Worm (Caenorhabditis elegans) whole organism, L4 larva: ENCODE data around the gene mlc-7.

Experiments used
- T26A8.4 ChIP-seq: fragments of 200-800 bp; sonication (Bioruptor generic); IDR thresholded peaks from 2 replicates; pipeline ENCODE4 v1.3.6; 2022; ENCODE audit warnings: missing genetic modification characterization, missing compliant biosample characterization
- ZK337.2 ChIP-seq: fragments of 200-800 bp; sonication (Bioruptor generic); IDR thresholded peaks from 2 replicates; pipeline ENCODE4 v1.3.6; 2022; ENCODE audit warnings: missing genetic modification reagents, missing genetic modification characterization, missing compliant biosample characterization
- ZK546.5 ChIP-seq, 2 experiments: sonication (generic microtip); optimal IDR thresholded peaks; 2 replicates each; lab custom pipeline; 2017; ENCODE audit warnings: missing biosample characterization in 2 of 2, missing genetic modification characterization in 2 of 2
- aha-1 ChIP-seq: fragments of 150-350 bp; peaks from one replicate; lab custom pipeline; 2014; ENCODE audit warnings: missing biosample characterization, missing genetic modification characterization
- ama-1 ChIP-seq: fragments of 150-350 bp; optimal IDR thresholded peaks from 2 replicates; lab custom pipeline; 2014; ENCODE audit warnings: inconsistent platforms, mixed read lengths
- ctbp-1 ChIP-seq: fragments of 200-800 bp; sonication (Bioruptor generic); IDR thresholded peaks from 2 replicates; pipeline ENCODE4 v1.3.6; 2022; ENCODE audit warnings: missing genetic modification reagents, missing genetic modification characterization, missing compliant biosample characterization
- daf-16 ChIP-seq, 3 experiments: sonication (generic microtip); optimal IDR thresholded peaks; 2 replicates each; lab custom pipeline; 2016 to 2017; ENCODE audit warnings: missing genetic modification characterization in 3 of 3, missing genetic modification reagents in 3 of 3, mild to moderate bottlenecking in 2 of 3, missing compliant biosample characterization in 2 of 3, missing biosample characterization in 1 of 3, moderate library complexity in 1 of 3
- dmd-6 ChIP-seq: fragments of 200-800 bp; sonication (Bioruptor generic); IDR thresholded peaks from 2 replicates; pipeline ENCODE4 v1.3.6; 2022; ENCODE audit warnings: missing genetic modification reagents, missing genetic modification characterization, missing compliant biosample characterization
- duxl-1 ChIP-seq: sonication (generic microtip); optimal IDR thresholded peaks from 2 replicates; lab custom pipeline; 2016; ENCODE audit warnings: mild to moderate bottlenecking, missing genetic modification characterization, moderate library complexity, missing compliant biosample characterization; ENCODE audit not compliant: poor library complexity
- dve-1 ChIP-seq: sonication (generic microtip); optimal IDR thresholded peaks from 2 replicates; lab custom pipeline; 2017; ENCODE audit warnings: antibody characterized with exemption, mild to moderate bottlenecking, missing genetic modification characterization, missing compliant biosample characterization; ENCODE audit not compliant: insufficient read depth
- gei-8 ChIP-seq: fragments of 200-800 bp; sonication (Bioruptor generic); optimal IDR thresholded peaks from 2 replicates; lab custom pipeline; 2018; ENCODE audit warnings: mild to moderate bottlenecking, missing genetic modification characterization, missing compliant biosample characterization
- hif-1 ChIP-seq, 2 experiments: sonication (generic microtip); optimal IDR thresholded peaks; 2 replicates each; lab custom pipeline; 2016 to 2017; ENCODE audit warnings: missing compliant biosample characterization in 2 of 2, missing genetic modification characterization in 2 of 2, missing genetic modification reagents in 2 of 2, missing genotype in 2 of 2, mild to moderate bottlenecking in 1 of 2
- hlh-11 ChIP-seq: fragments of 200-800 bp; sonication (Bioruptor generic); optimal IDR thresholded peaks from 2 replicates; lab custom pipeline; 2018; ENCODE audit warnings: mild to moderate bottlenecking, missing genetic modification characterization, missing compliant biosample characterization
- hlh-30 ChIP-seq: sonication (generic microtip); optimal IDR thresholded peaks from 2 replicates; lab custom pipeline; 2017; ENCODE audit warnings: antibody characterized with exemption, mild to moderate bottlenecking, missing genetic modification characterization, missing compliant biosample characterization; ENCODE audit not compliant: insufficient read depth
- lin-15B ChIP-seq: fragments of 150-350 bp; sonication (generic microtip); optimal IDR thresholded peaks from 3 replicates; lab custom pipeline; 2014; ENCODE audit warnings: missing biosample characterization, missing genetic modification characterization
- lin-39 ChIP-seq: fragments of 150-350 bp; optimal IDR thresholded peaks from 2 replicates; lab custom pipeline; 2014; ENCODE audit warnings: missing biosample characterization, missing genetic modification reagents, missing genetic modification characterization
- lsy-2 ChIP-seq, 2 experiments: fragments of 150-350 bp in 1 of 2; sonication (generic microtip) in 1 of 2; optimal IDR thresholded peaks; 2 replicates each; lab custom pipeline; 2014 to 2017; ENCODE audit warnings: missing biosample characterization in 2 of 2, missing genetic modification characterization in 2 of 2
- mdl-1 ChIP-seq, 2 experiments: fragments of 150-350 bp in 1 of 2; sonication (generic microtip) in 1 of 2; optimal IDR thresholded peaks; 2 replicates each; lab custom pipeline; 2014 to 2017; ENCODE audit warnings: missing biosample characterization in 2 of 2, missing genetic modification characterization in 2 of 2
- mdt-29 ChIP-seq: fragments of 200-800 bp; sonication (Bioruptor generic); IDR thresholded peaks from 2 replicates; pipeline ENCODE4 v1.3.6; 2022; ENCODE audit warnings: missing genetic modification reagents, missing genetic modification characterization, missing compliant biosample characterization
- mep-1 ChIP-seq: fragments of 150-350 bp; sonication (generic microtip); optimal IDR thresholded peaks from 3 replicates; lab custom pipeline; 2014; ENCODE audit warnings: missing biosample characterization, missing genetic modification characterization
- mes-2 ChIP-seq: sonication (generic microtip); optimal IDR thresholded peaks from 2 replicates; lab custom pipeline; 2016; ENCODE audit warnings: missing genotype, mild to moderate bottlenecking, missing genetic modification characterization, missing compliant biosample characterization; ENCODE audit not compliant: poor library complexity, severe bottlenecking
- mxl-3 ChIP-seq: fragments of 200-800 bp; sonication (Bioruptor generic); optimal IDR thresholded peaks from 2 replicates; lab custom pipeline; 2018; ENCODE audit warnings: mild to moderate bottlenecking, missing genetic modification characterization, missing compliant biosample characterization
- nhr-10 ChIP-seq: fragments of 150-350 bp; optimal IDR thresholded peaks from 2 replicates; lab custom pipeline; 2014; ENCODE audit warnings: missing biosample characterization, missing genetic modification characterization
- nhr-102 ChIP-seq: sonication (generic microtip); optimal IDR thresholded peaks from 2 replicates; lab custom pipeline; 2016; ENCODE audit warnings: mild to moderate bottlenecking, missing genetic modification characterization, moderate library complexity, missing compliant biosample characterization
- nhr-11 ChIP-seq: fragments of 150-350 bp; optimal IDR thresholded peaks from 2 replicates; lab custom pipeline; 2014; ENCODE audit warnings: missing biosample characterization, missing genetic modification characterization
- nhr-25 ChIP-seq: sonication (generic microtip); optimal IDR thresholded peaks from 2 replicates; lab custom pipeline; 2017; ENCODE audit warnings: missing genetic modification characterization, mild to moderate bottlenecking, missing compliant biosample characterization, antibody characterized with exemption, moderate library complexity, borderline replicate concordance; ENCODE audit not compliant: insufficient read depth
- nhr-28 ChIP-seq: fragments of 150-350 bp; optimal IDR thresholded peaks from 2 replicates; lab custom pipeline; 2014; ENCODE audit warnings: missing biosample characterization, missing genetic modification characterization
- nhr-48 ChIP-seq: sonication (generic microtip); optimal IDR thresholded peaks from 2 replicates; lab custom pipeline; 2016; ENCODE audit warnings: mild to moderate bottlenecking, missing genetic modification characterization, missing compliant biosample characterization
- nhr-6 ChIP-seq: fragments of 150-350 bp; optimal IDR thresholded peaks from 2 replicates; lab custom pipeline; 2014; ENCODE audit warnings: missing biosample characterization, missing genetic modification characterization
- pqm-1 ChIP-seq: sonication (generic microtip); optimal IDR thresholded peaks from 2 replicates; lab custom pipeline; 2017; ENCODE audit warnings: missing biosample characterization, missing genetic modification characterization
- sdz-12 ChIP-seq: fragments of 200-800 bp; sonication (Bioruptor generic); optimal IDR thresholded peaks from 2 replicates; lab custom pipeline; 2018; ENCODE audit warnings: mild to moderate bottlenecking, missing genetic modification characterization, missing compliant biosample characterization
- set-16 ChIP-seq: fragments of 200-800 bp; sonication (Bioruptor generic); IDR thresholded peaks from 2 replicates; pipeline ENCODE4 v1.3.6; 2022; ENCODE audit warnings: missing genetic modification reagents, missing genetic modification characterization, missing compliant biosample characterization
- snpc-4 ChIP-seq: fragments of 150-350 bp; optimal IDR thresholded peaks from 2 replicates; lab custom pipeline; 2014; ENCODE audit warnings: missing biosample characterization, missing genetic modification characterization
- unc-62 ChIP-seq, 3 experiments: fragments of 150-350 bp in 1 of 3; sonication (generic microtip); optimal IDR thresholded peaks in 2 of 3; peaks in 1 of 3; 1 replicate in 1 of 3; 2 replicates in 2 of 3; lab custom pipeline; 2014 to 2017; ENCODE audit warnings: missing biosample characterization in 3 of 3, missing genetic modification characterization in 3 of 3, missing genetic modification reagents in 3 of 3, missing genotype in 1 of 3

mlc-7 gene

DNA sequence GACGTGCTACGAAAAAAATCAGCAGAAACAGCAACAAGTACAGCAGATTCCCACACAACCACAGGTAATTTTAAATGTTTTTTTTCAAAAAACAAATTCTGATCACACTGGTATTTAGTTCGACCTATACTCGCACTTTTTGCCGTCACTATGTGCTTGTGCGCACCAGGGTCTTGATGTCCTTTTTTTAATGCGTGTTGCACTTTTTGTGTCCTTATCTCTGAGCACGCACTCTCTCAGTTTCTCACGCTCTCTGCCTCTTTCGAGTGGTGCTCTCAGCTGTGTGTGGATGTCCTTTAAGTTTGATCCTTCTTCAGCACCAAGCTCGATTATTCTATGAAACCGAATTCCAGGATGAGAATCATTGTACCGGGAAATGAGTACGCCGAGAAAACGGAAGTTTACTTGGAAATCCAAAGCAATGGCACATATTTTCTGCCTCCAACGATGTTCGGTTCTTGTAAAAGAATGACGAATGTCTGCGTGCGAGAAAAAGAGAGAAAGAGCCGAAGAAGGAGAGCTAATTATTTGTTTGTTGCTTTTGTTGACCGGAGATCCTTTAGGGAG, 32.8 kb upstream of the mlc-7 start:
- 0 out of 2 replicates have a peak, but pooled peaks have one; percentile 19 for TF ChIP-seq ctbp-1 (GFP tag; lab: Robert Waterston, UW)
- peak; percentile 23 for TF ChIP-seq nhr-6 (tag; lab: Kevin White, UChicago)
- no peak for TF ChIP-seq sdz-12 (GFP tag; lab: Kevin White, UChicago)
- peak; percentile 27 for TF ChIP-seq hlh-11
- peak in 1 of 2 experiments; percentile 14 for TF ChIP-seq lsy-2 (tag; optimal IDR thresholded peaks at IDR 0.05; lab: Kevin White, UChicago)
- peak; percentile 23; the same call in 1 of the 2 replicates for TF ChIP-seq dmd-6 (GFP tag; lab: Robert Waterston, UW)
- peak; percentile 44 for TF ChIP-seq mxl-3 (GFP tag; lab: Kevin White, UChicago)
- TF ChIP-seq nhr-48: peak; percentile 14
- TF ChIP-seq snpc-4 (tag; lab: Kevin White, UChicago): no peak
- no peak for TF ChIP-seq gei-8 (GFP tag; lab: Kevin White, UChicago)
- TF ChIP-seq unc-62 (GFP tag; optimal IDR thresholded peaks at IDR 0.05 in 1 of 2; lab: Kevin White, UChicago): peak in 1 of 2 experiments; percentile 42
- TF ChIP-seq unc-62 (tag; optimal IDR thresholded peaks at IDR 0.05; lab: Kevin White, UChicago): no peak
- TF ChIP-seq dve-1 (tag; lab: Kevin White, UChicago): peak; percentile 35
- peak; percentile 48 for TF ChIP-seq ama-1 (lab: Kevin White, UChicago)
- TF ChIP-seq nhr-11 (tag; lab: Kevin White, UChicago): peak; percentile 49
- peak; percentile 90 for TF ChIP-seq aha-1
- TF ChIP-seq hlh-30 (tag; lab: Kevin White, UChicago): peak; percentile 12
- no peak for TF ChIP-seq lin-15B (tag; lab: Kevin White, UChicago)
- TF ChIP-seq nhr-28 (tag; lab: Kevin White, UChicago): peak; percentile 38
- no peak for TF ChIP-seq daf-16 (GFP tag; optimal IDR thresholded peaks at IDR 0.05; lab: Kevin White, UChicago)
- TF ChIP-seq daf-16 (tag; optimal IDR thresholded peaks at IDR 0.05; lab: Kevin White, UChicago): peak; percentile 11
- no peak for TF ChIP-seq ZK546.5 (tag; optimal IDR thresholded peaks at IDR 0.05; lab: Kevin White, UChicago)
- no peak for TF ChIP-seq nhr-10 (tag; lab: Kevin White, UChicago)
- TF ChIP-seq pqm-1: peak; percentile 68
- TF ChIP-seq, all 104 proteins: peak for 16

DNA sequence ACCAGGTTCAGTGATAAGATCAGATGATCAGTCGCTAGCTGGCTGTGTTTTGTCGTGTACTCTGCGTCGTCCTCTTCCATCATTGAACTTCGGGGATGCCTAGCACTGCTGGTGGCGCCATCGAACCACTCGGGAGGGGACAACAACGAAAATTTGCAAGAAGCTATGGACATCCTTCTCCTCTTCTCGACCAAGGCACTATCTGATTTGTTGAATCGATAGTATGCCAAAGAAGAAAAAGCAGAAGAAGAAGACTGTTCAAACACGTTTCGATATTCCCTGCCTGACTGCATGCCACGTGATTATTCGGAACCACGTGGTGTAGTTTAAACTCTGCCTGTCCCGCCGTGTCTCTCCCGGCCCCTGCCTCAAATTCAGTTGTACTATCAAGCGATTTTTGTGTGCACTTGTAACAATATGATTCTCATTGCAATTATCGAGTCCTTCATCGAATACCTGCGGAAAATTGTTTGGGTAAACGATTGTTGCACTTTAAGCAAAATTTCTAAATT, 31.9 kb upstream of the mlc-7 start:
- peak; percentile 73 for TF ChIP-seq hlh-11
- peak; percentile 9 for TF ChIP-seq dve-1 (tag; lab: Kevin White, UChicago)
- peak; percentile 38; the same call in 1 of the 2 replicates for TF ChIP-seq T26A8.4 (GFP tag; lab: Robert Waterston, UW)
- peak; percentile 56 for TF ChIP-seq nhr-28 (tag; lab: Kevin White, UChicago)
- TF ChIP-seq unc-62 (GFP tag; optimal IDR thresholded peaks at IDR 0.05 in 1 of 2; lab: Kevin White, UChicago): no peak
- no peak for TF ChIP-seq unc-62 (tag; optimal IDR thresholded peaks at IDR 0.05; lab: Kevin White, UChicago)
- TF ChIP-seq mep-1 (tag; lab: Kevin White, UChicago): peak; percentile 11
- TF ChIP-seq mdt-29 (GFP tag; lab: Robert Waterston, UW): no peak
- peak; percentile 68 to 82 for TF ChIP-seq mdl-1 (tag; optimal IDR thresholded peaks at IDR 0.05; lab: Kevin White, UChicago)
- peak in 1 of 2 experiments; percentile 12 for TF ChIP-seq hif-1 (tag; optimal IDR thresholded peaks at IDR 0.05; lab: Kevin White, UChicago)
- TF ChIP-seq nhr-25 (tag; lab: Kevin White, UChicago): peak; percentile 17
- peak; percentile 44 for TF ChIP-seq nhr-48
- TF ChIP-seq set-16 (GFP tag; lab: Robert Waterston, UW): peak; percentile 17; the same call in 1 of the 2 replicates
- no peak for TF ChIP-seq lin-39 (tag; lab: Kevin White, UChicago)
- peak; percentile 47 for TF ChIP-seq duxl-1 (tag; lab: Kevin White, UChicago)
- peak; percentile 86 for TF ChIP-seq hlh-30 (tag; lab: Kevin White, UChicago)
- peak; percentile 87 for TF ChIP-seq mxl-3 (GFP tag; lab: Kevin White, UChicago)
- peak; percentile 97 for TF ChIP-seq aha-1
- TF ChIP-seq mes-2: peak; percentile 16
- TF ChIP-seq ZK337.2 (GFP tag; lab: Robert Waterston, UW): no peak
- TF ChIP-seq lsy-2 (tag; optimal IDR thresholded peaks at IDR 0.05; lab: Kevin White, UChicago): no peak
- peak; percentile 0 for TF ChIP-seq nhr-102
